Worm (Caenorhabditis elegans) whole organism, late embryonic: ENCODE measurements around the gene scl-8.

Experiments used
- C08G9.2 ChIP-seq: sonication (generic microtip); optimal IDR thresholded peaks from 2 replicates; lab custom pipeline; 2016; ENCODE audit warnings: mild to moderate bottlenecking, missing genetic modification characterization, moderate library complexity, missing compliant biosample characterization
- F13H6.1 ChIP-seq: sonication (generic microtip); optimal IDR thresholded peaks from 2 replicates; lab custom pipeline; 2016; ENCODE audit warnings: missing genetic modification characterization, missing compliant biosample characterization
- Y22D7AL.16 ChIP-seq: sonication (generic microtip); optimal IDR thresholded peaks from 2 replicates; lab custom pipeline; 2016; ENCODE audit warnings: missing genetic modification characterization, missing compliant biosample characterization
- ama-1 ChIP-seq: fragments of 150-350 bp; optimal IDR thresholded peaks from 2 replicates; lab custom pipeline; 2014
- ceh-14 ChIP-seq: sonication (generic microtip); optimal IDR thresholded peaks from 2 replicates; lab custom pipeline; 2016; ENCODE audit warnings: missing genotype, missing genetic modification characterization, missing compliant biosample characterization
- ceh-18 ChIP-seq: sonication (generic microtip); optimal IDR thresholded peaks from 2 replicates; lab custom pipeline; 2016; ENCODE audit warnings: missing genetic modification characterization, missing compliant biosample characterization
- ceh-19 ChIP-seq: fragments of 200-800 bp; sonication (Bioruptor generic); optimal IDR thresholded peaks from 2 replicates; lab custom pipeline; 2018; ENCODE audit warnings: mild to moderate bottlenecking, missing genetic modification characterization, missing compliant biosample characterization
- ceh-30 ChIP-seq: fragments of 150-350 bp; optimal IDR thresholded peaks from 2 replicates; lab custom pipeline; 2014; ENCODE audit warnings: missing biosample characterization, missing genetic modification characterization
- ceh-31 ChIP-seq: sonication (generic microtip); optimal IDR thresholded peaks from 2 replicates; lab custom pipeline; 2016; ENCODE audit warnings: missing genetic modification characterization, missing compliant biosample characterization
- ceh-45 ChIP-seq: fragments of 200-800 bp; sonication (Bioruptor generic); IDR thresholded peaks from 2 replicates; pipeline ENCODE4 v1.3.6; 2022; ENCODE audit warnings: missing genetic modification reagents, missing genetic modification characterization, missing compliant biosample characterization
- ceh-48 ChIP-seq: sonication (generic microtip); optimal IDR thresholded peaks from 2 replicates; lab custom pipeline; 2016; ENCODE audit warnings: missing genetic modification characterization, inconsistent platforms, missing compliant biosample characterization
- ceh-9 ChIP-seq: sonication (generic microtip); optimal IDR thresholded peaks from 2 replicates; lab custom pipeline; 2016; ENCODE audit warnings: mild to moderate bottlenecking, missing genetic modification characterization, inconsistent platforms, missing compliant biosample characterization
- dmd-4 ChIP-seq: sonication (generic microtip); optimal IDR thresholded peaks from 2 replicates; lab custom pipeline; 2016; ENCODE audit warnings: borderline replicate concordance, missing genetic modification characterization, missing compliant biosample characterization
- elt-2 ChIP-seq: sonication (generic microtip); optimal IDR thresholded peaks from 2 replicates; lab custom pipeline; 2016; ENCODE audit warnings: missing genetic modification reagents, missing genetic modification characterization, missing compliant biosample characterization
- elt-4 ChIP-seq: sonication (generic microtip); optimal IDR thresholded peaks from 2 replicates; lab custom pipeline; 2016; ENCODE audit warnings: missing genetic modification characterization, missing compliant biosample characterization
- eyg-1 ChIP-seq: sonication (generic microtip); optimal IDR thresholded peaks from 2 replicates; lab custom pipeline; 2016; ENCODE audit warnings: missing genotype, missing genetic modification characterization, missing compliant biosample characterization
- fax-1 ChIP-seq: sonication (generic microtip); optimal IDR thresholded peaks from 2 replicates; lab custom pipeline; 2016; ENCODE audit warnings: missing genotype, missing genetic modification characterization, missing compliant biosample characterization
- fkh-6 ChIP-seq: sonication (generic microtip); optimal IDR thresholded peaks from 2 replicates; lab custom pipeline; 2016; ENCODE audit warnings: missing genetic modification characterization, missing compliant biosample characterization
- hlh-13 ChIP-seq: fragments of 200-800 bp; sonication (Bioruptor generic); optimal IDR thresholded peaks from 2 replicates; lab custom pipeline; 2018; ENCODE audit warnings: mild to moderate bottlenecking, missing genetic modification characterization, missing compliant biosample characterization
- hlh-15 ChIP-seq: sonication (generic microtip); optimal IDR thresholded peaks from 2 replicates; lab custom pipeline; 2016; ENCODE audit warnings: missing genetic modification characterization, missing compliant biosample characterization
- hlh-30 ChIP-seq: sonication (generic microtip); optimal IDR thresholded peaks from 2 replicates; lab custom pipeline; 2017; ENCODE audit warnings: antibody characterized with exemption, missing genetic modification characterization, missing compliant biosample characterization; ENCODE audit not compliant: insufficient read depth
- hlh-8 ChIP-seq: sonication (generic microtip); optimal IDR thresholded peaks from 2 replicates; lab custom pipeline; 2016; ENCODE audit warnings: missing genotype, missing genetic modification characterization, missing compliant biosample characterization
- lim-6 ChIP-seq: sonication (generic microtip); optimal IDR thresholded peaks from 2 replicates; lab custom pipeline; 2016; ENCODE audit warnings: missing genetic modification characterization, missing compliant biosample characterization
- nfya-1 ChIP-seq: sonication (generic microtip); optimal IDR thresholded peaks from 2 replicates; lab custom pipeline; 2017; ENCODE audit warnings: missing genetic modification characterization, mild to moderate bottlenecking, missing compliant biosample characterization, antibody characterized with exemption, moderate library complexity
- nhr-11 ChIP-seq: fragments of 150-350 bp; optimal IDR thresholded peaks from 2 replicates; lab custom pipeline; 2014; ENCODE audit warnings: missing biosample characterization, missing genetic modification characterization
- nhr-232 ChIP-seq: sonication (generic microtip); optimal IDR thresholded peaks from 2 replicates; lab custom pipeline; 2016; ENCODE audit warnings: missing genetic modification characterization, missing compliant biosample characterization
- odd-2 ChIP-seq: sonication (generic microtip); optimal IDR thresholded peaks from 2 replicates; lab custom pipeline; 2017; ENCODE audit warnings: antibody characterized with exemption, mild to moderate bottlenecking, missing genetic modification characterization, missing compliant biosample characterization
- pag-3 ChIP-seq: sonication (generic microtip); optimal IDR thresholded peaks from 2 replicates; lab custom pipeline; 2016; ENCODE audit warnings: missing compliant biosample characterization, missing genetic modification characterization, borderline replicate concordance
- pax-1 ChIP-seq: fragments of 150-350 bp; optimal IDR thresholded peaks from 2 replicates; lab custom pipeline; 2014; ENCODE audit warnings: missing biosample characterization, missing genetic modification characterization
- pha-2 ChIP-seq: sonication (generic microtip); optimal IDR thresholded peaks from 2 replicates; lab custom pipeline; 2017; ENCODE audit warnings: mild to moderate bottlenecking, missing genetic modification characterization, missing compliant biosample characterization
- pqm-1 ChIP-seq: sonication (generic microtip); optimal IDR thresholded peaks from 2 replicates; lab custom pipeline; 2016; ENCODE audit warnings: missing genetic modification characterization, missing compliant biosample characterization
- pros-1 ChIP-seq: fragments of 150-350 bp; optimal IDR thresholded peaks from 2 replicates; lab custom pipeline; 2014; ENCODE audit warnings: missing biosample characterization, missing genetic modification reagents, missing genetic modification characterization
- ref-2 ChIP-seq: sonication (generic microtip); optimal IDR thresholded peaks from 2 replicates; lab custom pipeline; 2016; ENCODE audit warnings: missing genetic modification characterization, missing compliant biosample characterization
- sdc-2 ChIP-seq: sonication (generic microtip); optimal IDR thresholded peaks from 2 replicates; lab custom pipeline; 2016; ENCODE audit warnings: missing genotype, missing genetic modification characterization, missing compliant biosample characterization
- sox-2 ChIP-seq: fragments of 200-800 bp; sonication (Bioruptor generic); IDR thresholded peaks from 2 replicates; pipeline ENCODE4 v1.3.6; 2022; ENCODE audit warnings: missing genetic modification reagents, missing genetic modification characterization, missing compliant biosample characterization
- sox-4 ChIP-seq: sonication (generic microtip); optimal IDR thresholded peaks from 2 replicates; lab custom pipeline; 2017; ENCODE audit warnings: mild to moderate bottlenecking, missing genetic modification characterization, inconsistent platforms, missing compliant biosample characterization
- syd-9 ChIP-seq: sonication (generic microtip); optimal IDR thresholded peaks from 2 replicates; lab custom pipeline; 2016; ENCODE audit warnings: mild to moderate bottlenecking, missing genetic modification characterization, moderate library complexity, missing compliant biosample characterization
- tbx-7 ChIP-seq: sonication (generic microtip); optimal IDR thresholded peaks from 2 replicates; lab custom pipeline; 2016; ENCODE audit warnings: missing genotype, missing genetic modification characterization, missing compliant biosample characterization
- ttx-3 ChIP-seq: sonication (generic microtip); optimal IDR thresholded peaks from 2 replicates; lab custom pipeline; 2016; ENCODE audit warnings: missing genetic modification reagents, missing genetic modification characterization, missing compliant biosample characterization
- unc-3 ChIP-seq, 2 experiments: fragments of 200-800 bp in 1 of 2; sonication (Bioruptor generic) in 1 of 2; sonication (generic microtip) in 1 of 2; conservative IDR thresholded peaks in 1 of 2; optimal IDR thresholded peaks in 1 of 2; 2 replicates each; pipeline versions ENCODE4 v1.3.6 to Lab custom; 2016 to 2022; ENCODE audit warnings: missing compliant biosample characterization in 2 of 2, missing genetic modification characterization in 2 of 2, missing genetic modification reagents in 1 of 2
- unc-42 ChIP-seq: sonication (generic microtip); optimal IDR thresholded peaks from 2 replicates; lab custom pipeline; 2016; ENCODE audit warnings: missing genotype, missing genetic modification characterization, missing compliant biosample characterization
- unc-55 ChIP-seq: sonication (generic microtip); optimal IDR thresholded peaks from 2 replicates; lab custom pipeline; 2017; ENCODE audit warnings: missing biosample characterization, missing genetic modification reagents, missing genetic modification characterization
- zip-5 ChIP-seq: sonication (generic microtip); optimal IDR thresholded peaks from 2 replicates; lab custom pipeline; 2016; ENCODE audit warnings: missing genetic modification characterization, missing compliant biosample characterization

The scl-8 gene

ce11 chrIV:13098652-13099051 is 27.1 kb downstream of the scl-8 start, which contains the start of the genes dli-1, tin-9.2 and exos-4.1 (continued):
- no peak for TF ChIP-seq ceh-18
- TF ChIP-seq ceh-19 (GFP tag; lab: Kevin White, UChicago), result no peak
- no peak for TF ChIP-seq eyg-1 (tag; lab: Kevin White, UChicago)
- no peak for TF ChIP-seq sox-4
- TF ChIP-seq ref-2, result no peak
- TF ChIP-seq nfya-1 (tag; lab: Kevin White, UChicago), result peak; percentile 47
- no peak for TF ChIP-seq ttx-3 (tag; lab: Kevin White, UChicago)
- no peak for TF ChIP-seq tbx-7 (tag; lab: Kevin White, UChicago)
- peak; percentile 95 for TF ChIP-seq unc-42
- TF ChIP-seq hlh-13 (GFP tag; lab: Kevin White, UChicago), result no peak
- TF ChIP-seq pag-3, result no peak
- no peak for TF ChIP-seq sdc-2 (tag; lab: Kevin White, UChicago)
- TF ChIP-seq hlh-30 (tag; lab: Kevin White, UChicago), result no peak
- TF ChIP-seq fkh-6 (tag; lab: Kevin White, UChicago), result no peak
- no peak for TF ChIP-seq ceh-48 (tag; lab: Kevin White, UChicago)
- no peak for TF ChIP-seq syd-9 (tag; lab: Kevin White, UChicago)
- no peak for TF ChIP-seq lim-6
- peak; percentile 57 for TF ChIP-seq ceh-14 (tag; lab: Kevin White, UChicago)
- no peak for TF ChIP-seq ceh-9

- no peak for TF ChIP-seq pax-1 (tag; lab: Kevin White, UChicago)
- TF ChIP-seq eyg-1 (tag; lab: Kevin White, UChicago), result no peak
- TF ChIP-seq unc-55 (GFP tag; lab: Kevin White, UChicago), result no peak
- no peak for TF ChIP-seq ceh-31
- TF ChIP-seq fax-1 (tag; lab: Kevin White, UChicago), result no peak
- TF ChIP-seq pros-1 (tag; lab: Kevin White, UChicago), result no peak
- no peak for TF ChIP-seq zip-5
- TF ChIP-seq odd-2 (tag; lab: Kevin White, UChicago), result no peak
- no peak for TF ChIP-seq elt-2 (tag; lab: Kevin White, UChicago)
- no peak for TF ChIP-seq pqm-1
- no peak for TF ChIP-seq hlh-30 (tag; lab: Kevin White, UChicago)
- no peak for TF ChIP-seq sox-2
- no peak for TF ChIP-seq pha-2 (tag; lab: Kevin White, UChicago)
- no peak for TF ChIP-seq elt-4 (tag; lab: Kevin White, UChicago)
- no peak for TF ChIP-seq ama-1 (lab: Kevin White, UChicago)
- no peak for TF ChIP-seq C08G9.2 (tag; lab: Kevin White, UChicago)
- TF ChIP-seq unc-3 (GFP tag; conservative IDR thresholded peaks at IDR 0.05; lab: Robert Waterston, UW), result no peak
- TF ChIP-seq unc-3 (tag; optimal IDR thresholded peaks at IDR 0.05; lab: Kevin White, UChicago), result no peak
- TF ChIP-seq nfya-1 (tag; lab: Kevin White, UChicago), result no peak
- no peak for TF ChIP-seq nhr-11 (tag; lab: Kevin White, UChicago)
Measured at ce11 chrIV:13100415-13100814, 28.9 kb downstream of the scl-8 start, which contains the start of gene fask-1. fask-1 (plus strand) TSS chrIV:13100715.

- no peak for TF ChIP-seq hlh-8
- no peak for TF ChIP-seq ceh-30 (tag; lab: Kevin White, UChicago)
- no peak for TF ChIP-seq ceh-45 (GFP tag; lab: Robert Waterston, UW)
- TF ChIP-seq Y22D7AL.16 (tag; lab: Kevin White, UChicago), result no peak
- no peak for TF ChIP-seq odd-2 (tag; lab: Kevin White, UChicago)
- TF ChIP-seq hlh-13 (GFP tag; lab: Kevin White, UChicago), result no peak
- no peak for TF ChIP-seq dmd-4 (tag; lab: Kevin White, UChicago)
- no peak for TF ChIP-seq nhr-232 (tag; lab: Kevin White, UChicago)
- no peak for TF ChIP-seq hlh-30 (tag; lab: Kevin White, UChicago)
- TF ChIP-seq F13H6.1 (tag; lab: Kevin White, UChicago), result no peak
- no peak for TF ChIP-seq unc-42
- TF ChIP-seq hlh-15 (tag; lab: Kevin White, UChicago), result no peak
- no peak for TF ChIP-seq unc-55 (GFP tag; lab: Kevin White, UChicago)
Measured at ce11 chrIV:13104900-13105299, 33.4 kb downstream of the scl-8 start, which contains the start of gene rde-11. rde-11 (plus strand) TSS chrIV:13105200.
